Worm (Caenorhabditis elegans): ENCODE data around the gene F38B7.10.

- TF ChIP-seq ets-7 (tag; optimal IDR thresholded peaks at IDR 0.05) (no peak), hmg-4 (GFP tag; optimal IDR thresholded peaks at IDR 0.05) (no peak), sea-1 (GFP tag; conservative IDR thresholded peaks at IDR 0.05) (no peak), hmbx-1 (tag; optimal IDR thresholded peaks at IDR 0.05) (no peak), hnd-1 (tag; optimal IDR thresholded peaks at IDR 0.05) (no peak)
Measured at ce11 chrV:11593427-11593826, 48.1 kb downstream of the F38B7.10 start, which contains the start of gene srx-80.

Measured in whole organism, early embryonic.